Fruit fly (Drosophila melanogaster): Measurements from ENCODE around the gene NdufV3.

DNA sequence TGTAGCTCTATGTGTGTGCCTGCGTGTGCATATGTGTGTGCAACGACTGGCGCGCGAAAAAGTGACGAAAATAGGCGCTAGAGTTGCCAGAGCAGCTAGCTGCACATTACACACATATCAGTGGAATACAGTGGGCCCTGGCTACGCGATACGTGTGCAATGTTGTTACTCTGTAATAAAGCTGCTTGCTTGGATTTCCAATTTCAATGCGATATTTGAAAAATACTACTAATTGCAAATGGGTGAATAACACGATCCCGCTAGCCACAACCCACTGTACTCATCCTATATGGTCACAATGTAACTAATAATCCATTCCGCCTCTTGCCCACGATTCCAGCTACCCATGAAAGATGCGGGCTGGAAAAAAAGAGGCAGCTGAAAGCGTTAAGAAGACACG, 1.6 kb downstream of the NdufV3 start:
- TF ChIP-seq psq (optimal IDR thresholded peaks at IDR 0.05) = no peak
- no peak for TF ChIP-seq Dll (optimal IDR thresholded peaks at IDR 0.05)
- no peak for TF ChIP-seq usp (GFP tag; optimal IDR thresholded peaks at IDR 0.05)
- TF ChIP-seq CG8478 (optimal IDR thresholded peaks at IDR 0.05) = no peak
- no peak for TF ChIP-seq pan (optimal IDR thresholded peaks at IDR 0.05)

Data from whole organism.